Fruit fly (Drosophila melanogaster) S2 (cell line): ENCODE data around the gene CG11313.

Experiments used
- CG8478 ChIP-seq: fragments of >200 bp; optimal IDR thresholded peaks from 2 replicates; lab custom pipeline; 2018
- CTCF ChIP-seq, 2 experiments: fragments of >200 bp; optimal IDR thresholded peaks; 2 replicates each; lab custom pipeline; 2018

DNA sequence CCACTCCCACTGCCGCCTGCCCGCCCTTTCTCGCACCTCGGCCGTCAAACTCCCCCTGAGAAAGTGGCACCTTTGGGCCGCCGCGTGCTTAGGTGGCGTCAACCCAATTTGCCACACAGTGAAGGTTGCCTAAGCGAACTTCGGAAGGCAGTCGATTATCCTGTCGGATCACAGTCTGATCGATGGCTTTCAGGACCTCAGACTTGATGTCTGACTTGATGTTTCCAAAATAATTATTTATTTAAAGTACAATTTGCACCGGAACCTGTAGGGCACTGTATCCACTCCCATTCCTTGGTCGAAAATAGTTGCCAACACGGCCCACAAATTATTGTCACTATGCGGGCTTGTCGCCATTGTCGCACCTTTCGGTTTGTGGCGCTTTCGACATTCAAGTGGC lies 16.6 kb downstream of the CG11313 start:
- TF ChIP-seq CTCF (optimal IDR thresholded peaks at IDR 0.05; lab: Kevin White, UChicago) (no peak), CG8478 (lab: Kevin White, UChicago) (no peak)
